In the genomic region with DNA sequence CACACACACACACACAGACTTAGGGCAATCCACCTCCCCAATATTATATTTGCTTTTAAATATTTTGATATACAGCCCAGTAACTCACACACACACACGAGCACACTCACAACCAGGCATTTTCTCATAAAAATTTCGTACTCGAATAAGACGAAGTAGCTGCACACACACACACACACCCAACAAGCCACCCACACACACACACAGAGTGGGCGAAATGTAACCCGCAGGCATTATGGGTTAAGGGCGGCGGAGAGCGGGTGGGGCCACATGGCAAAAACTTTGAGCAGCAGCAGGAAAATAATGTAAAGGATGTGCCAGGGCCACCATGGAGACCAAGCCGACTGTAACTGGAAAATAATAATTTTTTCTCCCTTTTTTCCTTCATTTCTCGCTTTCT, we compare ENCODE assay signal across 2 fruit fly cellular contexts.
A peak's percentile ranks its signal among the peaks of the same experiment; 100 is the strongest.
TF ChIP-seq lines count a peak whose summit lies in the region.

No protein-coding gene starts in this region.

- no peak for TF ChIP-seq CTCF in whole organism, embryonic (GFP tag; optimal IDR thresholded peaks at IDR 0.05; lab: Kevin White, UChicago)

TF ChIP-seq in whole organism, embryonic, 481 proteins besides CTCF, POLR2A, EP300 and RAD21 (continues in another document):
- peak; percentile 16 for TF ChIP-seq CG13894 (tag; optimal IDR thresholded peaks at IDR 0.05; lab: Kevin White, UChicago)
- no peak for TF ChIP-seq crc (GFP tag; optimal IDR thresholded peaks at IDR 0.05; lab: Kevin White, UChicago)
- TF ChIP-seq Six4 (GFP tag; optimal IDR thresholded peaks at IDR 0.05; lab: Kevin White, UChicago) = no peak
- no peak for TF ChIP-seq nmo (GFP tag; optimal IDR thresholded peaks at IDR 0.05; lab: Kevin White, UChicago)
- no peak for TF ChIP-seq CG31388 (GFP tag; optimal IDR thresholded peaks at IDR 0.05; lab: Kevin White, UChicago)
- no peak for TF ChIP-seq aop (GFP tag; IDR thresholded peaks at IDR 0.05; lab: Robert Waterston, UW)
- no peak for TF ChIP-seq Ets97D (GFP tag; optimal IDR thresholded peaks at IDR 0.05; lab: Kevin White, UChicago)
- no peak for TF ChIP-seq p53 (GFP tag; optimal IDR thresholded peaks at IDR 0.05; lab: Kevin White, UChicago)
- no peak for TF ChIP-seq lilli (GFP tag; optimal IDR thresholded peaks at IDR 0.05; lab: Kevin White, UChicago)
- TF ChIP-seq ranshi (GFP tag; IDR thresholded peaks at IDR 0.05; lab: Robert Waterston, UW) = 0 out of 2 replicates have a peak, but pooled peaks have one; percentile 10
- TF ChIP-seq CG31365 (tag; optimal IDR thresholded peaks at IDR 0.05; lab: Kevin White, UChicago) = no peak
- peak; percentile 86 for TF ChIP-seq abd-A (tag; optimal IDR thresholded peaks at IDR 0.05; lab: Kevin White, UChicago)
- TF ChIP-seq CG10543 (GFP tag; optimal IDR thresholded peaks at IDR 0.05; lab: Kevin White, UChicago) = peak; percentile 9
- TF ChIP-seq Sox100B (GFP tag; optimal IDR thresholded peaks at IDR 0.05; lab: Kevin White, UChicago) = no peak
- TF ChIP-seq pros (GFP tag; optimal IDR thresholded peaks at IDR 0.05; lab: Kevin White, UChicago) = peak; percentile 52
- TF ChIP-seq ssp (GFP tag; IDR thresholded peaks at IDR 0.05; lab: Robert Waterston, UW) = no peak
- TF ChIP-seq zfh2 (GFP tag; optimal IDR thresholded peaks at IDR 0.05; lab: Kevin White, UChicago) = no peak
- no peak for TF ChIP-seq CG6175 (GFP tag; IDR thresholded peaks at IDR 0.05; lab: Robert Waterston, UW)
- no peak for TF ChIP-seq Lhr (GFP tag; optimal IDR thresholded peaks at IDR 0.05; lab: Kevin White, UChicago)
- TF ChIP-seq CG4282 (GFP tag; optimal IDR thresholded peaks at IDR 0.05; lab: Kevin White, UChicago) = no peak
- TF ChIP-seq pita (GFP tag; optimal IDR thresholded peaks at IDR 0.05; lab: Kevin White, UChicago) = no peak
- TF ChIP-seq mld (GFP tag; IDR thresholded peaks at IDR 0.05; lab: Robert Waterston, UW; ENCODE audit: partially characterized antibody) = no peak
- TF ChIP-seq CG15601 (tag; optimal IDR thresholded peaks at IDR 0.05; lab: Kevin White, UChicago) = no peak
- no peak for TF ChIP-seq dati (GFP tag; IDR thresholded peaks at IDR 0.05; lab: Robert Waterston, UW)
- TF ChIP-seq run (tag; optimal IDR thresholded peaks at IDR 0.05; lab: Kevin White, UChicago) = no peak
- peak; percentile 16 for TF ChIP-seq Med (GFP tag; lab: Kevin White, UChicago)
- no peak for TF ChIP-seq ab (GFP tag; optimal IDR thresholded peaks at IDR 0.05; lab: Kevin White, UChicago)
- TF ChIP-seq CG16813 (GFP tag; IDR thresholded peaks at IDR 0.05; lab: Robert Waterston, UW; ENCODE audit: partially characterized antibody) = no peak
- no peak for TF ChIP-seq dmrt99B (tag; optimal IDR thresholded peaks at IDR 0.05; lab: Kevin White, UChicago)
- no peak for TF ChIP-seq sim (GFP tag; IDR thresholded peaks at IDR 0.05; lab: Robert Waterston, UW)
- no peak for TF ChIP-seq CHES-1-like (GFP tag; optimal IDR thresholded peaks at IDR 0.05; lab: Kevin White, UChicago)
- TF ChIP-seq CG10366 (GFP tag; IDR thresholded peaks at IDR 0.05; lab: Robert Waterston, UW) = no peak
- TF ChIP-seq Atf-2 (GFP tag; optimal IDR thresholded peaks at IDR 0.05; lab: Kevin White, UChicago) = no peak
- no peak for TF ChIP-seq CG16779 (GFP tag; IDR thresholded peaks at IDR 0.05; lab: Robert Waterston, UW)
- TF ChIP-seq pho (GFP tag; optimal IDR thresholded peaks at IDR 0.05; lab: Kevin White, UChicago) = no peak
- peak; percentile 37 for TF ChIP-seq cg (GFP tag; optimal IDR thresholded peaks at IDR 0.05; lab: Kevin White, UChicago)
- TF ChIP-seq CG11456 (GFP tag; IDR thresholded peaks at IDR 0.05; lab: Robert Waterston, UW) = no peak
- TF ChIP-seq sob (GFP tag; IDR thresholded peaks at IDR 0.05; lab: Robert Waterston, UW) = no peak
- no peak for TF ChIP-seq CG10959 (GFP tag; IDR thresholded peaks at IDR 0.05; lab: Robert Waterston, UW)
- TF ChIP-seq B-H1 (GFP tag; IDR thresholded peaks at IDR 0.05; lab: Robert Waterston, UW) = no peak
- no peak for TF ChIP-seq ftz-f1 (GFP tag; optimal IDR thresholded peaks at IDR 0.05; lab: Kevin White, UChicago)
- TF ChIP-seq CG6791 (GFP tag; IDR thresholded peaks at IDR 0.05; lab: Robert Waterston, UW; ENCODE audit: partially characterized antibody) = no peak
- no peak for TF ChIP-seq so (GFP tag; IDR thresholded peaks at IDR 0.05; lab: Robert Waterston, UW)
- TF ChIP-seq cwo (GFP tag; optimal IDR thresholded peaks at IDR 0.05; lab: Kevin White, UChicago) = no peak
- no peak for TF ChIP-seq CG11695 (GFP tag; IDR thresholded peaks at IDR 0.05; lab: Robert Waterston, UW)
- no peak for TF ChIP-seq Abd-B (GFP tag; optimal IDR thresholded peaks at IDR 0.05; lab: Kevin White, UChicago)

TF ChIP-seq in whole organism, wandering third instar larva, 38 proteins besides CTCF, POLR2A, EP300 and RAD21:
- peak; percentile 72 for TF ChIP-seq Dfd (GFP tag; optimal IDR thresholded peaks at IDR 0.05; lab: Kevin White, UChicago)
- no peak for TF ChIP-seq woc (GFP tag; optimal IDR thresholded peaks at IDR 0.05; lab: Kevin White, UChicago)
